Worm (Caenorhabditis elegans): ENCODE data around the gene srt-41.

srt-41 gene

ce11 chrV:1811035-1811434 lies 8.1 kb upstream of the srt-41 start, which contains the start of gene Y46H3A.4:
Gene Y46H3A.4 (minus strand): TSS chrV:1811135.
- no peak for TF ChIP-seq elt-1 (tag; optimal IDR thresholded peaks at IDR 0.05)
- TF ChIP-seq egl-27 (tag; optimal IDR thresholded peaks at IDR 0.05): no peak
- TF ChIP-seq nhr-25 (tag; optimal IDR thresholded peaks at IDR 0.05): no peak
- no peak for TF ChIP-seq ceh-9 (tag; optimal IDR thresholded peaks at IDR 0.05)
- no peak for TF ChIP-seq sea-2 (GFP tag; optimal IDR thresholded peaks at IDR 0.05)
- no peak for TF ChIP-seq fkh-2 (tag; optimal IDR thresholded peaks at IDR 0.05)
- TF ChIP-seq ZK546.5 (tag; optimal IDR thresholded peaks at IDR 0.05): no peak
- TF ChIP-seq snpc-4 (tag; optimal IDR thresholded peaks at IDR 0.05): no peak
- TF ChIP-seq ceh-16 (tag; optimal IDR thresholded peaks at IDR 0.05): no peak
- no peak for TF ChIP-seq nhr-12 (tag; optimal IDR thresholded peaks at IDR 0.05)
- TF ChIP-seq unc-62 (GFP tag; optimal IDR thresholded peaks at IDR 0.05): no peak
- TF ChIP-seq pqm-1 (tag; optimal IDR thresholded peaks at IDR 0.05): no peak
- TF ChIP-seq nhr-43 (tag; optimal IDR thresholded peaks at IDR 0.05; ENCODE audit: poor library complexity, severe bottlenecking): no peak

ce11 chrV:1807160-1807559 lies 4.2 kb upstream of the srt-41 start, which contains the start of gene srt-42:
Gene srt-42 (plus strand): TSS chrV:1807460.
- TF ChIP-seq snpc-4 (tag; optimal IDR thresholded peaks at IDR 0.05): no peak
- no peak for TF ChIP-seq egl-5 (tag; optimal IDR thresholded peaks at IDR 0.05)
- TF ChIP-seq mml-1 (tag; optimal IDR thresholded peaks at IDR 0.05): no peak
- TF ChIP-seq pha-4 (tag; optimal IDR thresholded peaks at IDR 0.05): no peak
- no peak for TF ChIP-seq aly-2 (tag; optimal IDR thresholded peaks at IDR 0.05)
- TF ChIP-seq nfya-1 (tag; optimal IDR thresholded peaks at IDR 0.05; ENCODE audit: insufficient read depth): no peak

ce11 chrV:1805724-1806316 lies 2.9 kb upstream of the srt-41 start:
- TF ChIP-seq nhr-76 (tag; optimal IDR thresholded peaks at IDR 0.05) (no peak), nhr-25 (tag; optimal IDR thresholded peaks at IDR 0.05) (peak; percentile 13), ama-1 (optimal IDR thresholded peaks at IDR 0.05) (peak; percentile 92), pha-4 (tag; optimal IDR thresholded peaks at IDR 0.05) (peak; percentile 49), nfya-1 (tag; optimal IDR thresholded peaks at IDR 0.05; ENCODE audit: insufficient read depth) (peak; percentile 30), egl-5 (tag; optimal IDR thresholded peaks at IDR 0.05) (peak; percentile 19), fos-1 (tag; optimal IDR thresholded peaks at IDR 0.05) (no peak)

- TF ChIP-seq nhr-23 (tag; optimal IDR thresholded peaks at IDR 0.05) (no peak), nfya-1 (tag; optimal IDR thresholded peaks at IDR 0.05; ENCODE audit: insufficient read depth) (peak; percentile 81), snpc-4 (tag; optimal IDR thresholded peaks at IDR 0.05) (no peak), nhr-77 (tag; optimal IDR thresholded peaks at IDR 0.05) (no peak), egl-5 (tag; optimal IDR thresholded peaks at IDR 0.05) (no peak), lsy-12 (tag; optimal IDR thresholded peaks at IDR 0.05) (peak; percentile 46), elt-1 (tag; optimal IDR thresholded peaks at IDR 0.05) (no peak), nhr-43 (tag; optimal IDR thresholded peaks at IDR 0.05; ENCODE audit: poor library complexity, severe bottlenecking) (no peak), nhr-12 (tag; optimal IDR thresholded peaks at IDR 0.05) (no peak), fkh-2 (tag; optimal IDR thresholded peaks at IDR 0.05) (no peak), pqm-1 (tag; optimal IDR thresholded peaks at IDR 0.05) (no peak), ceh-16 (tag; optimal IDR thresholded peaks at IDR 0.05) (no peak), mdl-1 (tag; optimal IDR thresholded peaks at IDR 0.05) (no peak), sea-2 (GFP tag; optimal IDR thresholded peaks at IDR 0.05) (peak; percentile 65), unc-62 (GFP tag; optimal IDR thresholded peaks at IDR 0.05) (no peak), nhr-11 (tag; optimal IDR thresholded peaks at IDR 0.05) (no peak), nhr-28 (tag; optimal IDR thresholded peaks at IDR 0.05) (no peak), jun-1 (tag; optimal IDR thresholded peaks at IDR 0.05) (no peak), R02D3.7 (tag; optimal IDR thresholded peaks at IDR 0.05) (no peak), ceh-28 (tag; optimal IDR thresholded peaks at IDR 0.05) (no peak), nhr-76 (tag; optimal IDR thresholded peaks at IDR 0.05) (no peak), pha-4 (tag; optimal IDR thresholded peaks at IDR 0.05) (peak; percentile 62), mml-1 (tag; optimal IDR thresholded peaks at IDR 0.05) (no peak), elt-2 (tag; optimal IDR thresholded peaks at IDR 0.05) (peak; percentile 28), lin-39 (tag; optimal IDR thresholded peaks at IDR 0.05) (peak; percentile 49), elt-3 (tag; optimal IDR thresholded peaks at IDR 0.05) (no peak), fos-1 (tag; optimal IDR thresholded peaks at IDR 0.05) (no peak), skn-1 (tag; optimal IDR thresholded peaks at IDR 0.05) (peak; percentile 40), egl-27 (tag; optimal IDR thresholded peaks at IDR 0.05) (no peak), ceh-9 (tag; optimal IDR thresholded peaks at IDR 0.05) (no peak), fkh-10 (GFP tag; optimal IDR thresholded peaks at IDR 0.05) (no peak), ceh-82 (tag; optimal IDR thresholded peaks at IDR 0.05) (no peak), ztf-4 (tag; optimal IDR thresholded peaks at IDR 0.05) (no peak), nhr-25 (tag; optimal IDR thresholded peaks at IDR 0.05) (peak; percentile 6), nhr-237 (tag; optimal IDR thresholded peaks at IDR 0.05) (no peak), ama-1 (optimal IDR thresholded peaks at IDR 0.05) (peak; percentile 95), aly-2 (tag; optimal IDR thresholded peaks at IDR 0.05) (no peak), zag-1 (tag; optimal IDR thresholded peaks at IDR 0.05) (no peak), nhr-67 (tag; optimal IDR thresholded peaks at IDR 0.05) (no peak), eor-1 (tag; optimal IDR thresholded peaks at IDR 0.05) (peak in 1 of 2 experiments; percentile 69)
Measured at ce11 chrV:1804645-1805559, 2.0 kb upstream of the srt-41 start, which contains the start of the genes hsp-16.2 and hsp-16.41. Gene hsp-16.2 (minus strand): TSS chrV:1804957. Gene hsp-16.41 (plus strand): TSS chrV:1805178.
